Fruit fly (Drosophila melanogaster) whole organism, embryonic: ENCODE measurements around the gene CAH7.
A peak's percentile ranks its signal among the peaks of the same experiment; 100 is the strongest.

Source experiments
- Aef1 ChIP-seq: fragments of 200-800 bp; sonication (Bioruptor generic); IDR thresholded peaks from 3 replicates; pipeline ENCODE4 v1.3.6; 2022; ENCODE audit warnings: missing biosample characterization, missing genetic modification characterization
- Asciz ChIP-seq: fragments of 200-800 bp; sonication (Bioruptor generic); optimal IDR thresholded peaks from 2 replicates; lab custom pipeline; 2017; ENCODE audit warnings: missing biosample characterization, mild to moderate bottlenecking, missing genetic modification characterization, missing genetic modification reagents
- C15 ChIP-seq: fragments of 200-800 bp; sonication (Bioruptor generic); IDR thresholded peaks from 3 replicates; pipeline ENCODE4 v1.3.6; 2022; ENCODE audit warnings: missing biosample characterization, missing genetic modification characterization
- CG10267 ChIP-seq: fragments of 200-800 bp; sonication (Bioruptor generic); optimal IDR thresholded peaks from 2 replicates; lab custom pipeline; 2018; ENCODE audit warnings: missing biosample characterization, mild to moderate bottlenecking, missing genetic modification characterization, moderate library complexity
- CG10321 ChIP-seq: fragments of 200-800 bp; sonication (Bioruptor generic); IDR thresholded peaks from 2 replicates; pipeline ENCODE4 v1.3.6; 2022; ENCODE audit warnings: missing biosample characterization, missing genetic modification characterization
- CG11398 ChIP-seq: fragments of 200-800 bp; sonication (Bioruptor generic); optimal IDR thresholded peaks from 2 replicates; lab custom pipeline; 2016; ENCODE audit warnings: missing biosample characterization, missing genetic modification characterization
- CG11695 ChIP-seq: fragments of 200-800 bp; sonication (Bioruptor generic); IDR thresholded peaks from 3 replicates; pipeline ENCODE4 v1.3.6; 2022; ENCODE audit warnings: missing biosample characterization, missing genetic modification characterization
- CG11723 ChIP-seq: fragments of 200-800 bp; sonication (Bioruptor generic); optimal IDR thresholded peaks from 2 replicates; lab custom pipeline; 2017; ENCODE audit warnings: missing biosample characterization, mild to moderate bottlenecking, missing genetic modification characterization
- CG15269 ChIP-seq: fragments of 200-800 bp; sonication (Bioruptor generic); optimal IDR thresholded peaks from 2 replicates; lab custom pipeline; 2018; ENCODE audit warnings: missing biosample characterization, mild to moderate bottlenecking, missing genetic modification characterization, moderate library complexity
- CG15514 ChIP-seq: fragments of 200-800 bp; sonication (Bioruptor generic); optimal IDR thresholded peaks from 3 replicates; lab custom pipeline; 2017; ENCODE audit warnings: missing biosample characterization, missing genetic modification characterization, mild to moderate bottlenecking, moderate library complexity, missing genetic modification reagents
- CG17328 ChIP-seq: fragments of 200-800 bp; sonication (Bioruptor generic); IDR thresholded peaks from 2 replicates; pipeline ENCODE4 v1.3.6; 2022; ENCODE audit warnings: missing biosample characterization, missing genetic modification characterization
- CG17912 ChIP-seq: fragments of 200-800 bp; sonication (Bioruptor generic); optimal IDR thresholded peaks from 2 replicates; lab custom pipeline; 2018; ENCODE audit warnings: missing biosample characterization, mild to moderate bottlenecking, missing genetic modification characterization
- CG1792 ChIP-seq: fragments of 200-800 bp; sonication (Bioruptor generic); optimal IDR thresholded peaks from 2 replicates; lab custom pipeline; 2016; ENCODE audit warnings: missing biosample characterization, missing genetic modification characterization
- CG2120 ChIP-seq: fragments of 200-800 bp; sonication (Bioruptor generic); optimal IDR thresholded peaks from 3 replicates; lab custom pipeline; 2016; ENCODE audit warnings: missing biosample characterization, missing genetic modification characterization
- CG3065 ChIP-seq: fragments of 200-800 bp; sonication (Bioruptor generic); optimal IDR thresholded peaks from 2 replicates; lab custom pipeline; 2016; ENCODE audit warnings: missing biosample characterization, missing genetic modification characterization
- CG31365 ChIP-seq: fragments of 200-800 bp; sonication (Bioruptor generic); optimal IDR thresholded peaks from 2 replicates; lab custom pipeline; 2018; ENCODE audit warnings: missing biosample characterization, mild to moderate bottlenecking, missing genetic modification characterization
- CG32532 ChIP-seq: fragments of 200-800 bp; sonication (Bioruptor generic); IDR thresholded peaks from 2 replicates; pipeline ENCODE4 v1.3.6; 2022; ENCODE audit warnings: missing biosample characterization, missing genetic modification characterization
- CG33557 ChIP-seq: fragments of 200-800 bp; sonication (Bioruptor generic); optimal IDR thresholded peaks from 2 replicates; lab custom pipeline; 2019; ENCODE audit warnings: missing biosample characterization, mild to moderate bottlenecking, missing genetic modification characterization, moderate library complexity
- CG3995 ChIP-seq: fragments of 200-800 bp; sonication (Bioruptor generic); optimal IDR thresholded peaks from 3 replicates; lab custom pipeline; 2016; ENCODE audit warnings: missing biosample characterization, missing genetic modification characterization
- CG4617 ChIP-seq: fragments of 200-800 bp; sonication (Bioruptor generic); optimal IDR thresholded peaks from 3 replicates; lab custom pipeline; 2016; ENCODE audit warnings: missing biosample characterization, missing genetic modification characterization, borderline replicate concordance
- CG4730 ChIP-seq: fragments of 200-800 bp; sonication (Bioruptor generic); IDR thresholded peaks from 2 replicates; pipeline ENCODE4 v1.3.6; 2022; ENCODE audit warnings: missing biosample characterization, missing genetic modification characterization
- CG8359 ChIP-seq: fragments of 200-800 bp; sonication (Bioruptor generic); optimal IDR thresholded peaks from 2 replicates; lab custom pipeline; 2017; ENCODE audit warnings: missing biosample characterization, mild to moderate bottlenecking, missing genetic modification characterization, borderline replicate concordance
- CG8478 ChIP-seq: fragments of >200 bp; optimal IDR thresholded peaks from 2 replicates; lab custom pipeline; 2018
- Camta ChIP-seq: fragments of 200-800 bp; sonication (Bioruptor generic); optimal IDR thresholded peaks from 2 replicates; lab custom pipeline; 2016; ENCODE audit warnings: missing biosample characterization, missing genetic modification characterization
- Dip2 ChIP-seq: fragments of 200-800 bp; sonication (Bioruptor generic); IDR thresholded peaks from 2 replicates; pipeline ENCODE4 v1.3.6; 2022; ENCODE audit warnings: missing biosample characterization, missing genetic modification characterization
- Drgx ChIP-seq: fragments of 200-800 bp; sonication (Bioruptor generic); IDR thresholded peaks from 2 replicates; pipeline ENCODE4 v1.3.6; 2022; ENCODE audit warnings: missing biosample characterization, missing genetic modification characterization
- Gug ChIP-seq: fragments of 200-800 bp; sonication (Bioruptor generic); IDR thresholded peaks from 4 replicates; pipeline ENCODE4 v1.3.6; 2022; ENCODE audit warnings: missing biosample characterization, missing genetic modification characterization
- Hr78 ChIP-seq, 2 experiments: fragments of 200-800 bp in 1 of 2; fragments of >200 bp in 1 of 2; sonication (Bioruptor generic) in 1 of 2; optimal IDR thresholded peaks; 2 replicates each; lab custom pipeline; 2017 to 2019; ENCODE audit warnings: missing biosample characterization in 2 of 2, missing genetic modification characterization in 2 of 2, mild to moderate bottlenecking in 1 of 2, moderate library complexity in 1 of 2
- Lim3 ChIP-seq: fragments of 200-800 bp; sonication (Bioruptor generic); IDR thresholded peaks from 2 replicates; pipeline ENCODE4 v1.3.6; 2022; ENCODE audit warnings: missing biosample characterization, missing genetic modification characterization
- MESR4 ChIP-seq: fragments of 200-800 bp; sonication (Bioruptor generic); optimal IDR thresholded peaks from 2 replicates; lab custom pipeline; 2018; ENCODE audit warnings: missing biosample characterization, mild to moderate bottlenecking, missing genetic modification characterization, moderate library complexity
- MTF-1 ChIP-seq: fragments of 200-800 bp; sonication (Bioruptor generic); optimal IDR thresholded peaks from 2 replicates; lab custom pipeline; 2018; ENCODE audit warnings: missing biosample characterization, mild to moderate bottlenecking, missing genetic modification characterization, borderline replicate concordance
- Oaz ChIP-seq: fragments of 200-800 bp; sonication (Bioruptor generic); IDR thresholded peaks from 2 replicates; pipeline ENCODE4 v1.3.6; 2022; ENCODE audit warnings: missing biosample characterization, missing genetic modification characterization
- Opbp ChIP-seq: fragments of 200-800 bp; sonication (Bioruptor generic); IDR thresholded peaks from 3 replicates; pipeline ENCODE4 v1.3.6; 2022; ENCODE audit warnings: missing biosample characterization, missing genetic modification characterization; ENCODE audit not compliant: partially characterized antibody
- PHDP ChIP-seq: fragments of 200-800 bp; sonication (Bioruptor generic); optimal IDR thresholded peaks from 3 replicates; lab custom pipeline; 2018; ENCODE audit warnings: missing biosample characterization, mild to moderate bottlenecking, missing genetic modification characterization, moderate library complexity
- Ptx1 ChIP-seq: fragments of 200-800 bp; sonication (Bioruptor generic); IDR thresholded peaks from 2 replicates; pipeline ENCODE4 v1.3.6; 2022; ENCODE audit warnings: missing biosample characterization, missing genetic modification characterization
- Ssrp ChIP-seq: fragments of 200-800 bp; sonication (Bioruptor generic); optimal IDR thresholded peaks from 2 replicates; lab custom pipeline; 2018; ENCODE audit warnings: missing biosample characterization, mild to moderate bottlenecking, missing genetic modification characterization, moderate library complexity
- emc ChIP-seq: fragments of 200-800 bp; sonication (Bioruptor generic); optimal IDR thresholded peaks from 2 replicates; lab custom pipeline; 2016; ENCODE audit warnings: missing biosample characterization, missing genetic modification characterization
- gem ChIP-seq: fragments of 200-800 bp; sonication (Bioruptor generic); optimal IDR thresholded peaks from 2 replicates; lab custom pipeline; 2019; ENCODE audit warnings: missing biosample characterization, mild to moderate bottlenecking, missing genetic modification characterization, moderate library complexity
- gt ChIP-seq: fragments of 200-800 bp; sonication (Bioruptor generic); IDR thresholded peaks from 2 replicates; pipeline ENCODE4 v1.3.6; 2022; ENCODE audit warnings: missing biosample characterization, missing genetic modification characterization
- hkb ChIP-seq, 2 experiments: fragments of 200-800 bp in 1 of 2; fragments of >200 bp in 1 of 2; sonication (Bioruptor generic) in 1 of 2; IDR thresholded peaks in 1 of 2; optimal IDR thresholded peaks in 1 of 2; 2 replicates each; pipeline versions ENCODE4 v1.3.6 to Lab custom; 2017 to 2022; ENCODE audit warnings: missing biosample characterization in 1 of 2, missing genetic modification characterization in 1 of 2
- mam ChIP-seq: fragments of 200-800 bp; sonication (Bioruptor generic); optimal IDR thresholded peaks from 3 replicates; lab custom pipeline; 2016; ENCODE audit warnings: missing biosample characterization, missing genetic modification characterization
- mirr ChIP-seq: fragments of 200-800 bp; sonication (Bioruptor generic); optimal IDR thresholded peaks from 3 replicates; lab custom pipeline; 2018; ENCODE audit warnings: missing biosample characterization, mild to moderate bottlenecking, missing genetic modification characterization
- nmo ChIP-seq: fragments of 200-800 bp; sonication (Bioruptor generic); optimal IDR thresholded peaks from 2 replicates; lab custom pipeline; 2018; ENCODE audit warnings: missing biosample characterization, mild to moderate bottlenecking, missing genetic modification characterization, moderate library complexity
- onecut ChIP-seq: fragments of 200-800 bp; sonication (Bioruptor generic); IDR thresholded peaks from 2 replicates; pipeline ENCODE4 v1.3.6; 2022; ENCODE audit warnings: missing biosample characterization, missing genetic modification characterization
- salm ChIP-seq: fragments of 200-800 bp; sonication (Bioruptor generic); optimal IDR thresholded peaks from 2 replicates; lab custom pipeline; 2018; ENCODE audit warnings: missing biosample characterization, mild to moderate bottlenecking, missing genetic modification characterization
- schlank ChIP-seq: fragments of 200-800 bp; sonication (Bioruptor generic); optimal IDR thresholded peaks from 2 replicates; lab custom pipeline; 2018; ENCODE audit warnings: missing biosample characterization, mild to moderate bottlenecking, missing genetic modification characterization
- scrt ChIP-seq: fragments of 200-800 bp; sonication (Bioruptor generic); optimal IDR thresholded peaks from 2 replicates; lab custom pipeline; 2018; ENCODE audit warnings: missing biosample characterization, mild to moderate bottlenecking, missing genetic modification characterization, moderate library complexity
- ssp ChIP-seq: fragments of 200-800 bp; sonication (Bioruptor generic); IDR thresholded peaks from 2 replicates; pipeline ENCODE4 v1.3.6; 2022; ENCODE audit warnings: missing biosample characterization, missing genetic modification characterization
- trh ChIP-seq: fragments of 200-800 bp; sonication (Bioruptor generic); optimal IDR thresholded peaks from 2 replicates; lab custom pipeline; 2016; ENCODE audit warnings: missing biosample characterization, missing genetic modification characterization

CAH7 gene

DNA sequence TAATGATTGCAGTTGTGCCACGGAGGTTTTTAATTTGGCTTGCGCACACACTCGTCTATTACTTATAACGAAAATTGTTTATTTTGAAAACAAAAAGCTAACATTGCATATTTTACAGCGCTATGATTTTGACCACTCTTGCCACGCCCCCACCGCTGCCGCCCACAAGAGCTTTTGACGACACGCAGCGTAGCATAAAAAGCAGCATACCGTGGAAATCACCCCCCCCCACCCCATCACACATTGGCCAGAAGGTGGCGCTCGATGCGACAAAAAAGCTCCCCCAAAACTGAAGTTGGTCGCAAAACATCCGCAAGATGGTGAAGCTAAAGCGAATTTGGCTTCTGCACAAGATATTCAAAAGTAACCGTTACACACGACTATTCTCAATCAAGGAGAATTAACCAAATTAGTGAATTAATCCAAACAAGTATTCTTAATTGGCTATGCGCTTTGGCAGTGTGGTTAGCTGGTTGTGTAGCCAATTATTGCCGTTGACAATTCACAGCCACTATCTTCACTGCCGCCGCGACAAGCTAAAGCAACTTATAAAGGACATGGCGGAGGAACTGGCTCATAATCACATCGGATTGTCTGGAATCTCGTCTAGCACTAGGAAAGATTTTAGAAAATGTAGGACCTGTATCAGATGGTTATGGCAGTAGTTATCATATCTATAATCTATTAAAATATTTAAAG lies 11.4 kb upstream of the CAH7 start (continued):
- TF ChIP-seq CG10267 (tag; lab: Kevin White, UChicago) (no peak), salm (tag; lab: Kevin White, UChicago) (no peak), CG32532 (GFP tag; lab: Robert Waterston, UW) (peak; percentile 88), MESR4 (GFP tag; lab: Kevin White, UChicago) (no peak), CG17328 (GFP tag; lab: Robert Waterston, UW) (no peak), CG31365 (tag; lab: Kevin White, UChicago) (peak; percentile 31), onecut (GFP tag; lab: Robert Waterston, UW) (peak; percentile 32; the same call in 1 of the 2 replicates), trh (no peak), gem (tag; lab: Kevin White, UChicago) (peak; percentile 35), mirr (GFP tag; lab: Kevin White, UChicago) (no peak), Hr78 (GFP tag; optimal IDR thresholded peaks at IDR 0.05; lab: Kevin White, UChicago) (no peak), nmo (GFP tag; lab: Kevin White, UChicago) (peak; percentile 10), CG3995 (no peak), ssp (no peak), CG10321 (0 out of 2 replicates have a peak, but pooled peaks have one; percentile 33), CG3065 (GFP tag; lab: Kevin White, UChicago) (peak; percentile 93), C15 (GFP tag; lab: Robert Waterston, UW) (no peak), schlank (tag; lab: Kevin White, UChicago) (no peak), CG11695 (no peak), CG15514 (GFP tag; lab: Kevin White, UChicago) (peak; percentile 57), Gug (GFP tag; lab: Robert Waterston, UW) (peak; percentile 28; the same call in 1 of the 4 replicates), Aef1 (GFP tag; lab: Robert Waterston, UW) (0 out of 3 replicates have a peak, but pooled peaks have one; percentile 35), MTF-1 (GFP tag; lab: Kevin White, UChicago) (peak; percentile 17), CG17912 (GFP tag; lab: Kevin White, UChicago) (peak; percentile 45), CG15269 (tag; lab: Kevin White, UChicago) (peak; percentile 43), scrt (no peak), CG33557 (no peak), Camta (no peak), CG11398 (no peak), CG4730 (GFP tag; lab: Robert Waterston, UW) (0 out of 2 replicates have a peak, but pooled peaks have one; percentile 18), Asciz (GFP tag; lab: Kevin White, UChicago) (no peak), Dip2 (GFP tag; lab: Robert Waterston, UW) (peak; percentile 52), Drgx (GFP tag; lab: Robert Waterston, UW) (no peak), Ssrp (no peak), CG1792 (GFP tag; lab: Kevin White, UChicago) (no peak), Ptx1 (GFP tag; lab: Robert Waterston, UW) (peak; percentile 59), PHDP (tag; lab: Kevin White, UChicago) (peak; percentile 6), emc (no peak), gt (GFP tag; lab: Robert Waterston, UW) (no peak), mam (GFP tag; lab: Kevin White, UChicago) (peak; percentile 3), CG8359 (GFP tag; lab: Kevin White, UChicago) (no peak), Oaz (GFP tag; lab: Robert Waterston, UW) (no peak), CG4617 (no peak), hkb (optimal IDR thresholded peaks at IDR 0.05; lab: Kevin White, UChicago) (peak; percentile 22), hkb (GFP tag; IDR thresholded peaks at IDR 0.05; lab: Robert Waterston, UW) (no peak; the same call in 1 of the 2 replicates), CG2120 (peak; percentile 10), CG11723 (GFP tag; lab: Kevin White, UChicago) (no peak), Opbp (GFP tag; lab: Robert Waterston, UW) (peak; percentile 43; the same call in 1 of the 3 replicates), CG8478 (lab: Kevin White, UChicago) (no peak), Lim3 (GFP tag; lab: Robert Waterston, UW) (no peak)
